Fruit fly (Drosophila melanogaster): ENCODE results near the gene Es2.

dm6 chrX:8455019-8455555 lies 6.2 kb upstream of the Es2 start, which contains the start of gene org-1:
- no peak for TF ChIP-seq CG8478 (optimal IDR thresholded peaks at IDR 0.05)
- TF ChIP-seq CTCF (optimal IDR thresholded peaks at IDR 0.05), result no peak
